Worm (Caenorhabditis elegans) whole organism, late embryonic: ENCODE data around the gene F17E9.3.

Experiments used
- C08G9.2 ChIP-seq: sonication (generic microtip); optimal IDR thresholded peaks from 2 replicates; lab custom pipeline; 2016; ENCODE audit warnings: mild to moderate bottlenecking, missing genetic modification characterization, moderate library complexity, missing compliant biosample characterization
- C38D4.7 ChIP-seq: fragments of 200-800 bp; sonication (Bioruptor generic); optimal IDR thresholded peaks from 2 replicates; lab custom pipeline; 2018; ENCODE audit warnings: mild to moderate bottlenecking, missing genetic modification characterization, moderate library complexity, missing compliant biosample characterization
- F13H6.1 ChIP-seq: sonication (generic microtip); optimal IDR thresholded peaks from 2 replicates; lab custom pipeline; 2016; ENCODE audit warnings: missing genetic modification characterization, missing compliant biosample characterization
- K09A11.1 ChIP-seq: sonication (generic microtip); optimal IDR thresholded peaks from 2 replicates; lab custom pipeline; 2017; ENCODE audit warnings: antibody characterized with exemption, mild to moderate bottlenecking, missing genetic modification characterization, missing compliant biosample characterization; ENCODE audit not compliant: insufficient read depth
- ahr-1 ChIP-seq: sonication (generic microtip); optimal IDR thresholded peaks from 2 replicates; lab custom pipeline; 2016; ENCODE audit warnings: missing genetic modification characterization, missing compliant biosample characterization
- ceh-14 ChIP-seq: sonication (generic microtip); optimal IDR thresholded peaks from 2 replicates; lab custom pipeline; 2016; ENCODE audit warnings: missing genotype, missing genetic modification characterization, missing compliant biosample characterization
- ceh-18 ChIP-seq: sonication (generic microtip); optimal IDR thresholded peaks from 2 replicates; lab custom pipeline; 2016; ENCODE audit warnings: missing genetic modification characterization, missing compliant biosample characterization
- ceh-2 ChIP-seq: sonication (generic microtip); optimal IDR thresholded peaks from 2 replicates; lab custom pipeline; 2016; ENCODE audit warnings: missing genotype, missing genetic modification characterization, missing compliant biosample characterization
- ceh-22 ChIP-seq: sonication (generic microtip); optimal IDR thresholded peaks from 2 replicates; lab custom pipeline; 2017; ENCODE audit warnings: missing biosample characterization, missing genetic modification characterization
- ceh-30 ChIP-seq: fragments of 150-350 bp; optimal IDR thresholded peaks from 2 replicates; lab custom pipeline; 2014; ENCODE audit warnings: missing biosample characterization, missing genetic modification characterization
- ceh-45 ChIP-seq: fragments of 200-800 bp; sonication (Bioruptor generic); IDR thresholded peaks from 2 replicates; pipeline ENCODE4 v1.3.6; 2022; ENCODE audit warnings: missing genetic modification reagents, missing genetic modification characterization, missing compliant biosample characterization
- ceh-48 ChIP-seq: sonication (generic microtip); optimal IDR thresholded peaks from 2 replicates; lab custom pipeline; 2016; ENCODE audit warnings: missing genetic modification characterization, inconsistent platforms, missing compliant biosample characterization
- ceh-9 ChIP-seq: sonication (generic microtip); optimal IDR thresholded peaks from 2 replicates; lab custom pipeline; 2016; ENCODE audit warnings: mild to moderate bottlenecking, missing genetic modification characterization, inconsistent platforms, missing compliant biosample characterization
- dve-1 ChIP-seq: sonication (generic microtip); optimal IDR thresholded peaks from 2 replicates; lab custom pipeline; 2017; ENCODE audit warnings: antibody characterized with exemption, mild to moderate bottlenecking, missing genetic modification characterization, missing compliant biosample characterization
- ets-4 ChIP-seq: sonication (generic microtip); optimal IDR thresholded peaks from 2 replicates; lab custom pipeline; 2016; ENCODE audit warnings: missing genetic modification characterization, missing compliant biosample characterization
- eyg-1 ChIP-seq: sonication (generic microtip); optimal IDR thresholded peaks from 2 replicates; lab custom pipeline; 2016; ENCODE audit warnings: missing genotype, missing genetic modification characterization, missing compliant biosample characterization
- fax-1 ChIP-seq: sonication (generic microtip); optimal IDR thresholded peaks from 2 replicates; lab custom pipeline; 2016; ENCODE audit warnings: missing genotype, missing genetic modification characterization, missing compliant biosample characterization
- fkh-6 ChIP-seq: sonication (generic microtip); optimal IDR thresholded peaks from 2 replicates; lab custom pipeline; 2016; ENCODE audit warnings: missing genetic modification characterization, missing compliant biosample characterization
- gmeb-2 ChIP-seq: sonication (generic microtip); optimal IDR thresholded peaks from 2 replicates; lab custom pipeline; 2016; ENCODE audit warnings: missing genetic modification characterization, inconsistent platforms, missing compliant biosample characterization
- hlh-15 ChIP-seq: sonication (generic microtip); optimal IDR thresholded peaks from 2 replicates; lab custom pipeline; 2016; ENCODE audit warnings: missing genetic modification characterization, missing compliant biosample characterization
- hlh-30 ChIP-seq: sonication (generic microtip); optimal IDR thresholded peaks from 2 replicates; lab custom pipeline; 2017; ENCODE audit warnings: antibody characterized with exemption, missing genetic modification characterization, missing compliant biosample characterization; ENCODE audit not compliant: insufficient read depth
- hlh-6 ChIP-seq: sonication (generic microtip); optimal IDR thresholded peaks from 2 replicates; lab custom pipeline; 2016; ENCODE audit warnings: missing genotype, missing genetic modification characterization, missing compliant biosample characterization
- hlh-8 ChIP-seq: sonication (generic microtip); optimal IDR thresholded peaks from 2 replicates; lab custom pipeline; 2016; ENCODE audit warnings: missing genotype, missing genetic modification characterization, missing compliant biosample characterization
- lim-6 ChIP-seq: sonication (generic microtip); optimal IDR thresholded peaks from 2 replicates; lab custom pipeline; 2016; ENCODE audit warnings: missing genetic modification characterization, missing compliant biosample characterization
- lin-11 ChIP-seq: fragments of 200-800 bp; sonication (Bioruptor generic); optimal IDR thresholded peaks from 2 replicates; lab custom pipeline; 2018; ENCODE audit warnings: mild to moderate bottlenecking, missing genetic modification characterization, missing compliant biosample characterization
- madf-2 ChIP-seq: sonication (generic microtip); optimal IDR thresholded peaks from 2 replicates; lab custom pipeline; 2017; ENCODE audit warnings: missing genetic modification characterization, missing compliant biosample characterization
- mec-3 ChIP-seq: sonication (generic microtip); optimal IDR thresholded peaks from 2 replicates; lab custom pipeline; 2016; ENCODE audit warnings: borderline replicate concordance, missing genetic modification characterization, missing compliant biosample characterization
- nhr-11 ChIP-seq: fragments of 150-350 bp; optimal IDR thresholded peaks from 2 replicates; lab custom pipeline; 2014; ENCODE audit warnings: missing biosample characterization, missing genetic modification characterization
- nhr-232 ChIP-seq: sonication (generic microtip); optimal IDR thresholded peaks from 2 replicates; lab custom pipeline; 2016; ENCODE audit warnings: missing genetic modification characterization, missing compliant biosample characterization
- npax-4 ChIP-seq: sonication (generic microtip); optimal IDR thresholded peaks from 2 replicates; lab custom pipeline; 2016; ENCODE audit warnings: missing genetic modification characterization, missing compliant biosample characterization
- pag-3 ChIP-seq: sonication (generic microtip); optimal IDR thresholded peaks from 2 replicates; lab custom pipeline; 2016; ENCODE audit warnings: missing compliant biosample characterization, missing genetic modification characterization, borderline replicate concordance
- pat-9 ChIP-seq: fragments of 200-800 bp; sonication (Bioruptor generic); optimal IDR thresholded peaks from 2 replicates; lab custom pipeline; 2018; ENCODE audit warnings: mild to moderate bottlenecking, missing genetic modification characterization, moderate library complexity, missing compliant biosample characterization
- pax-1 ChIP-seq: fragments of 150-350 bp; optimal IDR thresholded peaks from 2 replicates; lab custom pipeline; 2014; ENCODE audit warnings: missing biosample characterization, missing genetic modification characterization
- pha-4 ChIP-seq: fragments of 150-350 bp; optimal IDR thresholded peaks from 2 replicates; lab custom pipeline; 2018; ENCODE audit warnings: missing biosample characterization, missing genetic modification reagents, missing genetic modification characterization
- pros-1 ChIP-seq: fragments of 150-350 bp; optimal IDR thresholded peaks from 2 replicates; lab custom pipeline; 2014; ENCODE audit warnings: missing biosample characterization, missing genetic modification reagents, missing genetic modification characterization
- ref-2 ChIP-seq: sonication (generic microtip); optimal IDR thresholded peaks from 2 replicates; lab custom pipeline; 2016; ENCODE audit warnings: missing genetic modification characterization, missing compliant biosample characterization
- sox-2 ChIP-seq: fragments of 200-800 bp; sonication (Bioruptor generic); IDR thresholded peaks from 2 replicates; pipeline ENCODE4 v1.3.6; 2022; ENCODE audit warnings: missing genetic modification reagents, missing genetic modification characterization, missing compliant biosample characterization
- syd-9 ChIP-seq: sonication (generic microtip); optimal IDR thresholded peaks from 2 replicates; lab custom pipeline; 2016; ENCODE audit warnings: mild to moderate bottlenecking, missing genetic modification characterization, moderate library complexity, missing compliant biosample characterization
- tbx-7 ChIP-seq: sonication (generic microtip); optimal IDR thresholded peaks from 2 replicates; lab custom pipeline; 2016; ENCODE audit warnings: missing genotype, missing genetic modification characterization, missing compliant biosample characterization
- ttx-3 ChIP-seq: sonication (generic microtip); optimal IDR thresholded peaks from 2 replicates; lab custom pipeline; 2016; ENCODE audit warnings: missing genetic modification reagents, missing genetic modification characterization, missing compliant biosample characterization
- unc-42 ChIP-seq: sonication (generic microtip); optimal IDR thresholded peaks from 2 replicates; lab custom pipeline; 2016; ENCODE audit warnings: missing genotype, missing genetic modification characterization, missing compliant biosample characterization
- unc-55 ChIP-seq: sonication (generic microtip); optimal IDR thresholded peaks from 2 replicates; lab custom pipeline; 2017; ENCODE audit warnings: missing biosample characterization, missing genetic modification reagents, missing genetic modification characterization
- zip-5 ChIP-seq: sonication (generic microtip); optimal IDR thresholded peaks from 2 replicates; lab custom pipeline; 2016; ENCODE audit warnings: missing genetic modification characterization, missing compliant biosample characterization
- ztf-16 ChIP-seq: sonication (generic microtip); optimal IDR thresholded peaks from 2 replicates; lab custom pipeline; 2017; ENCODE audit warnings: missing genetic modification characterization, missing compliant biosample characterization

Gene F17E9.3

ce11 chrIV:8375381-8375780, 20.7 kb downstream of the F17E9.3 start (continued):
- TF ChIP-seq ceh-2 (peak; percentile 77), gmeb-2 (tag; lab: Kevin White, UChicago) (peak; percentile 81), pag-3 (tag; lab: Kevin White, UChicago) (peak; percentile 39), F13H6.1 (tag; lab: Kevin White, UChicago) (peak; percentile 64), tbx-7 (tag; lab: Kevin White, UChicago) (peak; percentile 34), ahr-1 (peak; percentile 33), npax-4 (peak; percentile 77), madf-2 (tag; lab: Kevin White, UChicago) (peak; percentile 86), K09A11.1 (tag; lab: Kevin White, UChicago) (peak; percentile 67), hlh-15 (peak; percentile 67), ceh-14 (tag; lab: Kevin White, UChicago) (peak; percentile 62), fax-1 (tag; lab: Kevin White, UChicago) (peak; percentile 66), C08G9.2 (tag; lab: Kevin White, UChicago) (peak; percentile 69), C38D4.7 (GFP tag; lab: Kevin White, UChicago) (peak; percentile 87), pax-1 (tag; lab: Kevin White, UChicago) (no peak), hlh-8 (tag; lab: Kevin White, UChicago) (peak; percentile 66), pha-4 (tag; lab: Kevin White, UChicago) (no peak), ref-2 (tag; lab: Kevin White, UChicago) (peak; percentile 92), nhr-11 (tag; lab: Kevin White, UChicago) (no peak), nhr-232 (tag; lab: Kevin White, UChicago) (peak; percentile 82), ceh-48 (peak; percentile 77), dve-1 (tag; lab: Kevin White, UChicago) (peak; percentile 85), lim-6 (tag; lab: Kevin White, UChicago) (no peak), ceh-18 (tag; lab: Kevin White, UChicago) (peak; percentile 59), ztf-16 (peak; percentile 82), pat-9 (tag; lab: Kevin White, UChicago) (peak; percentile 87), unc-55 (peak; percentile 65), ceh-22 (no peak), unc-42 (peak; percentile 61), mec-3 (tag; lab: Kevin White, UChicago) (no peak), ceh-45 (GFP tag; lab: Robert Waterston, UW) (peak; percentile 52; the same call in 1 of the 2 replicates), eyg-1 (tag; lab: Kevin White, UChicago) (peak; percentile 77), lin-11 (tag; lab: Kevin White, UChicago) (peak; percentile 84), syd-9 (peak; percentile 89), fkh-6 (tag; lab: Kevin White, UChicago) (peak; percentile 80)

DNA sequence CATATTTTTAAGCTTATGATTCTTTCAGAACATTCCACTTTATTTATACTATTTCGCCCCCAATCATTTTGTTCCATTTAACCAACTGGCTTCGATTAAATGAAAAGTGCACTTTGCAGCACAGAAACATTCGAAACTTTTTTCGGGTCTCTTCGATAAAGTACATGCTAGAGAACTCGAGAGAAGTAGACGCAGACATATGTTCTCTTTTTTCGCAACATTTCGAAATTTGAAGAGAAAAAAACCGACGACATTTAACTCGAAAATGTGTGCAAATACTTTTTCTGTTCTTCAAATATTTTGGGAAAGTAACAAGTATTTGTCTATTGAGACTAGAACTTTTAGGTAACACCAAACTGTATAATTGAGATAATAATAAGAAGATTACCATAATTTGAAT, 22.3 kb downstream of the F17E9.3 start:
- no peak for TF ChIP-seq ceh-18 (tag; lab: Kevin White, UChicago)
- no peak for TF ChIP-seq zip-5
- TF ChIP-seq hlh-6 (tag; lab: Kevin White, UChicago) = no peak
- no peak for TF ChIP-seq ets-4 (tag; lab: Kevin White, UChicago)
- no peak for TF ChIP-seq hlh-30 (tag; lab: Kevin White, UChicago)
- no peak for TF ChIP-seq ttx-3
- TF ChIP-seq sox-2 (GFP tag; lab: Robert Waterston, UW) = no peak
- TF ChIP-seq ceh-30 (tag; lab: Kevin White, UChicago) = no peak
- TF ChIP-seq pros-1 (tag; lab: Kevin White, UChicago) = no peak
- TF ChIP-seq ref-2 (tag; lab: Kevin White, UChicago) = no peak
- TF ChIP-seq ceh-9 (tag; lab: Kevin White, UChicago) = no peak
- TF ChIP-seq, all 69 proteins: peak for 0
